Fruit fly (Drosophila melanogaster): ENCODE measurements around the gene CG6040.

CG6040 gene

DNA sequence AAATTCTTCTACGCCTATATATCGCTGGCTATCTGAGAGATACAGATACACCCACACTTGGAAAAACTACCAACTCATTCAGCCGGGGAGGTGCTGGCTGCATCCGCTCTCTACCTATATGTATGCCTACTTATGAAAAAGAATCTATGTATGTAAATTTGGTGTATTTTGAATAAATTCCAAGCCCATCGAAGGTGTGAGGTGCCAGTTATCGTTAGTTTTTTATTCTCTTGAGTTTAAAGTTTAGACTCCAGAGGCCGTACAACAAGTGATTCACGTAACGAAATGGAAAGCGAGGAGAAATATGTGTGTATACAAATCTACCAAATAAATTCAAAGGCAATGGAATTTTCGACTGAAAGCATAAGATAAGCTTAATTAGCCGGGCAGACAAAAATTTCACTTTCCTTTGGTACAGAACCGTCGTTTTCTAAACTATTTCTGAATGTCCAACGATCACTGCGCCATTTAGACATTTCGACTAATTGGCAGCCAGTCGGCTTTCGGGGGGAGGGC lies 5.0 kb upstream of the CG6040 start:
- TF ChIP-seq CG8478 (optimal IDR thresholded peaks at IDR 0.05) (no peak), Dll (optimal IDR thresholded peaks at IDR 0.05) (no peak)

DNA sequence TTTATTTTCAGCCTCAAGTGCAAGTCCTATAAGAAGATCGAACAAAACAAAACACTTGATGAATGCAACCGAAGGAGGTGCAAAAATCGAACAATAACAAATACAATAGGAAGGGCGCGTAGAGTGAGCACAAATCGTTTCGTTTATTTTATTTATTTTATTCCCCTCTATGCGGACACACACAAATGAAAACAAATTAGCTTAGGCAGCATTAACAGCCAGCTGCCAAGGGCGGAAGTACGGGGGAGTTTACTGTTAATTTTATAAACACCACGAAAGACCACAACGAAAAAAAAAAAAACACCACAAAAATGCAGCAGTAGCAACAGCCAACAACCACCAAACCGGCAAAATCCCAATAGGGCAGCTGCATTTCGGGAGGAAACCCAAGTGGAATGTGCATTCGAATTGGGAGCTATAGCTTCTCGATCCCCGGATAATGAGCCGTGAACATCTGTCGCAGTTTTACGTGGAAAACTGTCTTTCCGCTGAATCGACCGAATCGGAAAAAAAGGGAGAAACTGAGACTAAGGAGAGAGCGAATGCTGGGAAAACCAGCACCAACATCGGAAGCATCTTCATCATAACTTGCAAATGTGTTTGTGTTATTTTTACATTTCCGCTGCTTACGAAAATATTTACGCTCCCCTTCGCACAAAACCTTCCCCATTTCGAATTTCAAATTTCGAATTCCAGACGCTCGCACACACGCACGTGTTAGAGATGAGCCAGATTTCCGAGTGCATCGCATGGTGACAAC lies 4.2 kb upstream of the CG6040 start:
- TF ChIP-seq EcR (GFP tag; optimal IDR thresholded peaks at IDR 0.05) = no peak
- no peak for TF ChIP-seq psq (optimal IDR thresholded peaks at IDR 0.05)
- TF ChIP-seq Dll (optimal IDR thresholded peaks at IDR 0.05) = no peak
- TF ChIP-seq CG8478 (optimal IDR thresholded peaks at IDR 0.05) = no peak
- TF ChIP-seq usp (GFP tag; optimal IDR thresholded peaks at IDR 0.05) = no peak
- TF ChIP-seq pan (optimal IDR thresholded peaks at IDR 0.05) = no peak

DNA sequence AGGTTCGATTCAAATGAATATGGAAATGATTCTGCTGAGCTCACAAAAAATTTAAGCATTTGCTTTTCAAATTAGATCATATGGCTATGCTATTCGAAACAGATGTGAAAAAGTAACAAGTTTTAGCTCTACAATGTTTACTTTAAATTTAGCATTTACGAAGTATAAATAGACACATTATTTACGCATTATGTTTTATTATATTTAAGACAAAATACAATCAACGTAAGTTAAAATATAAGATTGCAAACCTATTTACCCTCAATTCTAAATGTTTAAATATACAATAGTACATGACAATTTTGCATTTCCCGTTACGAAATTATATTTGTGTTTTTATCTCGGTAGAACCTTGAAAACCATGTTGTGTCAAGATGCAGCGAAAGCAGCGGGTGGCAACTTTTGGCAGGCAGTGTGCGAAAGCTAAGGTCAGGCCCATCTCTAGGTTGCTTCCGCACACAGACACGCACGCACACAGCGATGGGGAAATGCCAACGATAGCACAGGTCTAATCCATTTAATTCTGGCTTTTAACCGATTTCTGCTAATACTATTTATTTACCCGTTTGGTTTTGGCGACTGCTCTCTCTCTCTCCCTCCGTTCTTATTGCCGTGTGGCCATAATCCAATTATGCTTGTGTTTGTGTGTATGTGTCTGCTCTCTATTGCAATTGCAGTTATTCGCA lies 3.5 kb upstream of the CG6040 start:
- no peak for TF ChIP-seq Dll (optimal IDR thresholded peaks at IDR 0.05)
- no peak for TF ChIP-seq EcR (GFP tag; optimal IDR thresholded peaks at IDR 0.05)
- no peak for TF ChIP-seq CG8478 (optimal IDR thresholded peaks at IDR 0.05)
- no peak for TF ChIP-seq psq (optimal IDR thresholded peaks at IDR 0.05)
- TF ChIP-seq usp (GFP tag; optimal IDR thresholded peaks at IDR 0.05) = no peak
- no peak for TF ChIP-seq pan (optimal IDR thresholded peaks at IDR 0.05)

- TF ChIP-seq pan (optimal IDR thresholded peaks at IDR 0.05) (no peak), CG8478 (optimal IDR thresholded peaks at IDR 0.05) (no peak)
Measured at dm6 chr3R:19094039-19094438, 2.7 kb upstream of the CG6040 start, which contains the start of gene cdi. TSS of gene cdi (minus strand) at chr3R:19094270.

DNA sequence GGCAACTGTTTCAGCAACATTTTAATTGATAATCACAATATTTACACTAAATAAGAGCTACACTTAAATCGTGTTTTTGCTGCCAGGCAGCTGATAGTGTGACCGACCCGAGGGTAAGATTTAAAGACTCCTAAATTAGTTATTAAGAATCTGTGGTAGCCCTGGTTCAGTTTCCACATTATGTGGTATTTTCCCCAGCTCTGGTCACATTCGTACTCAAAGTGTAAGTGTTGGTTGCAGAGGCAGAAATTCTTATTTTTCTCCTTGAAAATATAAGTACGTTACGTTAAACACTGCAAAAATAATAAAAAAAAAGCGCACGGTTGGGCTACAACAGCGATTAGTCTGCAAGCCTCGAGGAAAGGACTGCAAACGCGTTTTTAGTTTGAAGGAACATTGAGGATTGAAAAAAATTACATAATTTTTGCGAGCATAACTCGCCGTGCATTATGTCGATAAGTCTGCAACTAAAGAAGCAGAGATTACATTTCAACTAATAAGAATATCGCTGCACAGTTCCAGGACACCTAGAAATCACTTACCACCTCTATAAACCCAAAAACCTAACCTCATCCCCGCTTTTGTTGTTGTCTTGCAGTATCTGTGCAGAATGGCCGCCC lies 1.9 kb upstream of the CG6040 start, which contains the start of the genes mRpL55 and ATPsynD:
TSS of gene mRpL55 (minus strand) at position 107 of the 620 bp plus-strand sequence.
TSS of gene ATPsynD (plus strand) at position 202 of the 620 bp plus-strand sequence.
- no peak for TF ChIP-seq EcR (GFP tag; optimal IDR thresholded peaks at IDR 0.05)
- no peak for TF ChIP-seq CG8478 (optimal IDR thresholded peaks at IDR 0.05)
- TF ChIP-seq Dll (optimal IDR thresholded peaks at IDR 0.05) = no peak
- TF ChIP-seq usp (GFP tag; optimal IDR thresholded peaks at IDR 0.05) = no peak
- no peak for TF ChIP-seq pan (optimal IDR thresholded peaks at IDR 0.05)
- no peak for TF ChIP-seq psq (optimal IDR thresholded peaks at IDR 0.05)

dm6 chr3R:19098272-19098671 lies 1.5 kb downstream of the CG6040 start:
- TF ChIP-seq EcR (GFP tag; optimal IDR thresholded peaks at IDR 0.05) (no peak), CG8478 (optimal IDR thresholded peaks at IDR 0.05) (no peak), pan (optimal IDR thresholded peaks at IDR 0.05) (no peak), Dll (optimal IDR thresholded peaks at IDR 0.05) (no peak), usp (GFP tag; optimal IDR thresholded peaks at IDR 0.05) (no peak)

DNA sequence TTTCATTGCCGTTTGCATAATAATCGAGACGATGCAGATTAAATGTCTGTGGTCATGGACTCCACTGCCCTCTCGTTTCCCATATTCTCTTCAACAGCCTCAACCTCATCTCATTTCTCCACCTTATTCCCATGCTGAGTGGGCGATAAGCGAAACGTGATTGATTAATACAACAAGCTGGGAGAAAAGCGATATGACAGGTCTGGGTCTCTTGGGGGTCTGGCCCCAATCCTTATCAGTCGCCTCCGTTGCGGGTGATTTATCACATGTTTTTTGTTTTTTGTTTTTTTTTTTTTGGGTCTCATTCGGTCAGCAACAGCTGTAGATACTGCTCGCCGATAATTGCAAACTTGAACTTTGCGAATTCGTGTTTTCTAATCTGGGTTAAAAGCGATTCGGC lies 3.3 kb downstream of the CG6040 start:
- TF ChIP-seq EcR (GFP tag; optimal IDR thresholded peaks at IDR 0.05) (no peak), usp (GFP tag; optimal IDR thresholded peaks at IDR 0.05) (no peak), Dll (optimal IDR thresholded peaks at IDR 0.05) (no peak), pan (optimal IDR thresholded peaks at IDR 0.05) (no peak), CG8478 (optimal IDR thresholded peaks at IDR 0.05) (no peak), psq (optimal IDR thresholded peaks at IDR 0.05) (no peak)

dm6 chr3R:19101267-19101840 lies 4.6 kb downstream of the CG6040 start:
- no peak for TF ChIP-seq EcR (GFP tag; optimal IDR thresholded peaks at IDR 0.05)
- no peak for TF ChIP-seq psq (optimal IDR thresholded peaks at IDR 0.05)
- TF ChIP-seq Dll (optimal IDR thresholded peaks at IDR 0.05) = no peak

- no peak for TF ChIP-seq pan (optimal IDR thresholded peaks at IDR 0.05)
- TF ChIP-seq CG8478 (optimal IDR thresholded peaks at IDR 0.05) = no peak
Measured at dm6 chr3R:19103189-19103588, 6.4 kb downstream of the CG6040 start.

DNA sequence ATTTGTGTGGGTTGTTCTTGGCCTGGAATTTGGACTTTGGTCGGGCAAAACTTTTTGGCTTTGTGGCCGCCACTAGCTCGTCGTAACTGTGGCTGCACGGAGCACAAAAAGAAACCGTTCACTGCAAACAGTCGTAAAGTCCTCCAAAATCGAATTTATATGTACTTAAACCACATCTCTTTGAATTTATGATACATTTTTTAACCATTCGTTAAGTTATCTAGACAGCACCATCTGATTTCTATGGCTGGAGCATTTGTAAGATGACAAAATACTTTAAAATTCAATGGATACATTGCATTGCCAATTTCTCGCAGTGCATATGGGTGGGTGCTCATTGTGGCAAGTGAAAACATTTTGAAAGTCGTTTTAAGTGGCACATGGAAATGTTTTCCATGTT lies 7.4 kb downstream of the CG6040 start:
- TF ChIP-seq Dll (optimal IDR thresholded peaks at IDR 0.05) = no peak
- TF ChIP-seq usp (GFP tag; optimal IDR thresholded peaks at IDR 0.05) = no peak
- no peak for TF ChIP-seq psq (optimal IDR thresholded peaks at IDR 0.05)
- TF ChIP-seq EcR (GFP tag; optimal IDR thresholded peaks at IDR 0.05) = no peak
- TF ChIP-seq CG8478 (optimal IDR thresholded peaks at IDR 0.05) = no peak
- no peak for TF ChIP-seq pan (optimal IDR thresholded peaks at IDR 0.05)

dm6 chr3R:19105821-19106220 lies 9.1 kb downstream of the CG6040 start:
- TF ChIP-seq Dll (optimal IDR thresholded peaks at IDR 0.05) (no peak), usp (GFP tag; optimal IDR thresholded peaks at IDR 0.05) (no peak), psq (optimal IDR thresholded peaks at IDR 0.05) (no peak), EcR (GFP tag; optimal IDR thresholded peaks at IDR 0.05) (no peak), CG8478 (optimal IDR thresholded peaks at IDR 0.05) (no peak), pan (optimal IDR thresholded peaks at IDR 0.05) (no peak)

DNA sequence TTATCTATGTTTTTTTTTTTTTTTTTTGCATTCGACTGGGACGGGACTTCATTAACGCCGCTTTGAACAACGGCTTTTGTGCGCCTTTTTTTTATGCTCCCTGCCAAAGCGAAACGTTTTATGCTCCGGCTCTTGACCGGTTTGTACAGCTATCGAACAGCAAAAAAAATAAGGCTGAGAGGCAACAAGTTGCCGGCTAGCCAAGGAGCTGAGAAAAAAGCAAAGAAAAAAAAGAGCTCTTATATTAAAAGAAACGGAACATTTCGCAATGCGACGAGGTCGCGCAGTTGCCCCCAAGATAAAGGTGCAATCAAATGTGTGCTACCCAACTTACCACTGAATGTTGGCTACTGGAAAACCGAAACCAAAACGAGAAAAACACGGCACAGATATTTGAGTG lies 9.7 kb downstream of the CG6040 start:
- TF ChIP-seq Dll (optimal IDR thresholded peaks at IDR 0.05) (no peak), CG8478 (optimal IDR thresholded peaks at IDR 0.05) (no peak)

Data from whole organism.